Fruit fly (Drosophila melanogaster): ENCODE results near the gene Sf3b1.

DNA sequence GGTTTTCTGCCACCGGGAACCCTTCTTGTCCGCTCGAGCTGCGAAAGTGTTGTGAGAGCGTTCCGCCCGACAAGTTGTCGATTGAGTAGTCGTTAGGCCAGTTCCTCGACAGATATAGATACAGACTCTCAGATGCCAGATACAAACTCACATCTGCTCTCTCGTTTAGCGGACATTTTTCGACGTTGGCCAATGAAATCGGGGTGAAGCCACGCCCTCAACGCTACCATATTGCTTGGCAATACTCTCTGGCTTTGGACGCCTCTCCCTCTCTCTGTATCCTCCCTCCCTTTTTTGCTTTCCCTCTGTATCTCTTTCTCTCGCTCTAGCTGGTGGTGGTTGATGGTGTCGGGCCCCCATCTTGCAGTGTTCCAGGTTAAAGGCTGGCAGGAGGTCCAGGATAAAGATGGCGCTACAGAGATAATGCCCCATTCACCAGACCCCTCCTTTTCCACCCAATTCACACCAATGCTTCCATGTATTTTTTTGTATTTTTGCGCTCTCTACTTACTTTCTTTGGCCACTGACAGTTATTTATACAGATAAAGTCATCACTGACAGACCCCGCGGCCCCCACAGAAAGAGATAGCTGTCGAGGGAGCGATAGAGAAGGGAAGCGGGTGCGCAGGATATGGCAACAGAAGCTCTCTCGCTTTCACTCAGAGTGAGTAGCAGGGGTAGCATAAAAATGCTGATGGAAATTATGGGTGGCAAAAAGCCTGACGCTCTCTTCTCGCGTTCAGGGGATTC, 26.7 kb downstream of the Sf3b1 start, which contains the start of gene Gsc:
- no peak for TF ChIP-seq toe (GFP tag; optimal IDR thresholded peaks at IDR 0.05)
- TF ChIP-seq CG7045 (GFP tag; optimal IDR thresholded peaks at IDR 0.05), result no peak
- TF ChIP-seq cic (GFP tag; optimal IDR thresholded peaks at IDR 0.05), result no peak
- TF ChIP-seq CG14711 (tag; optimal IDR thresholded peaks at IDR 0.05), result no peak

Measured in whole organism, adult.